Fruit fly (Drosophila melanogaster) whole organism, embryonic: ENCODE data around the gene CG6901.

Experiments used
- Blimp-1 ChIP-seq: fragments of 200-800 bp; sonication (Bioruptor generic); optimal IDR thresholded peaks from 3 replicates; lab custom pipeline; 2018; ENCODE audit warnings: missing biosample characterization, missing genetic modification characterization, mild to moderate bottlenecking, moderate library complexity, missing genetic modification reagents
- CG10366 ChIP-seq: fragments of 200-800 bp; sonication (Bioruptor generic); IDR thresholded peaks from 2 replicates; pipeline ENCODE4 v1.3.6; 2022; ENCODE audit warnings: missing biosample characterization, missing genetic modification characterization
- CG10431 ChIP-seq: fragments of 200-800 bp; sonication (Bioruptor generic); optimal IDR thresholded peaks from 3 replicates; lab custom pipeline; 2018; ENCODE audit warnings: missing biosample characterization, mild to moderate bottlenecking, missing genetic modification characterization
- CG13123 ChIP-seq: fragments of 200-800 bp; sonication (Bioruptor generic); optimal IDR thresholded peaks from 2 replicates; lab custom pipeline; 2016; ENCODE audit warnings: missing biosample characterization, missing genetic modification characterization
- CG13424 ChIP-seq: fragments of 200-800 bp; sonication (Bioruptor generic); optimal IDR thresholded peaks from 2 replicates; lab custom pipeline; 2019; ENCODE audit warnings: missing biosample characterization, mild to moderate bottlenecking, missing genetic modification characterization, moderate library complexity
- CG17359 ChIP-seq: fragments of 200-800 bp; sonication (Bioruptor generic); optimal IDR thresholded peaks from 3 replicates; lab custom pipeline; 2018; ENCODE audit warnings: missing biosample characterization, mild to moderate bottlenecking, missing genetic modification characterization, moderate library complexity
- CG17361 ChIP-seq: fragments of 200-800 bp; sonication (Bioruptor generic); IDR thresholded peaks from 3 replicates; pipeline ENCODE4 v1.3.6; 2022; ENCODE audit warnings: missing biosample characterization, missing genetic modification characterization
- CG1832 ChIP-seq: fragments of 200-800 bp; sonication (Bioruptor generic); optimal IDR thresholded peaks from 2 replicates; lab custom pipeline; 2017; ENCODE audit warnings: missing biosample characterization, mild to moderate bottlenecking, missing genetic modification characterization, inconsistent platforms
- CG18764 ChIP-seq: fragments of 200-800 bp; sonication (Bioruptor generic); optimal IDR thresholded peaks from 3 replicates; lab custom pipeline; 2016; ENCODE audit warnings: missing biosample characterization, missing genetic modification characterization
- CG2202 ChIP-seq: fragments of 200-800 bp; sonication (Bioruptor generic); optimal IDR thresholded peaks from 2 replicates; lab custom pipeline; 2018; ENCODE audit warnings: missing biosample characterization, mild to moderate bottlenecking, missing genetic modification characterization
- CG42726 ChIP-seq: fragments of 200-800 bp; sonication (Bioruptor generic); IDR thresholded peaks from 2 replicates; pipeline ENCODE4 v1.3.6; 2022; ENCODE audit warnings: missing biosample characterization, missing genetic modification characterization; ENCODE audit not compliant: partially characterized antibody
- CG5180 ChIP-seq: fragments of 200-800 bp; sonication (Bioruptor generic); optimal IDR thresholded peaks from 3 replicates; lab custom pipeline; 2017; ENCODE audit warnings: missing biosample characterization, missing genetic modification characterization, mild to moderate bottlenecking, moderate library complexity, missing genetic modification reagents
- CG7271 ChIP-seq: fragments of 200-800 bp; sonication (Bioruptor generic); optimal IDR thresholded peaks from 2 replicates; lab custom pipeline; 2018; ENCODE audit warnings: missing biosample characterization, mild to moderate bottlenecking, missing genetic modification characterization, moderate library complexity
- CG8290 ChIP-seq, 3 experiments: fragments of 200-800 bp; sonication (Bioruptor generic); optimal IDR thresholded peaks; 2 replicates each; lab custom pipeline; 2016 to 2019; ENCODE audit warnings: missing biosample characterization in 3 of 3, missing genetic modification characterization in 3 of 3, mild to moderate bottlenecking in 2 of 3, moderate library complexity in 1 of 3
- CrebB ChIP-seq: fragments of 200-800 bp; sonication (Bioruptor generic); optimal IDR thresholded peaks from 3 replicates; lab custom pipeline; 2018; ENCODE audit warnings: missing biosample characterization, mild to moderate bottlenecking, missing genetic modification characterization
- D19B ChIP-seq: fragments of 200-800 bp; sonication (Bioruptor generic); optimal IDR thresholded peaks from 2 replicates; lab custom pipeline; 2017; ENCODE audit warnings: missing biosample characterization, mild to moderate bottlenecking, missing genetic modification characterization
- Dll ChIP-seq: fragments of 200-800 bp; sonication (Bioruptor generic); IDR thresholded peaks from 4 replicates; pipeline ENCODE4 v1.3.6; 2022; ENCODE audit warnings: missing biosample characterization, missing genetic modification characterization; ENCODE audit not compliant: partially characterized antibody
- E2f1 ChIP-seq: fragments of 200-800 bp; sonication (Bioruptor generic); IDR thresholded peaks from 2 replicates; pipeline ENCODE4 v1.3.6; 2022; ENCODE audit warnings: missing biosample characterization, missing genetic modification characterization
- HLH3B ChIP-seq: fragments of 200-800 bp; sonication (Bioruptor generic); IDR thresholded peaks from 2 replicates; pipeline ENCODE4 v1.3.6; 2022; ENCODE audit warnings: missing biosample characterization, missing genetic modification characterization
- Hr39 ChIP-seq: fragments of >200 bp; optimal IDR thresholded peaks from 2 replicates; lab custom pipeline; 2017
- Hr78 ChIP-seq, 2 experiments: fragments of 200-800 bp in 1 of 2; fragments of >200 bp in 1 of 2; sonication (Bioruptor generic) in 1 of 2; optimal IDR thresholded peaks; 2 replicates each; lab custom pipeline; 2017 to 2019; ENCODE audit warnings: missing biosample characterization in 2 of 2, missing genetic modification characterization in 2 of 2, mild to moderate bottlenecking in 1 of 2, moderate library complexity in 1 of 2
- Med ChIP-seq: fragments of 200-800 bp; sonication (Bioruptor generic); peaks from one replicate; lab custom pipeline; 2016; ENCODE audit warnings: missing biosample characterization, missing genetic modification characterization, mild to moderate bottlenecking, inconsistent platforms, moderate library complexity
- Nf-YB ChIP-seq: fragments of 200-800 bp; sonication (Bioruptor generic); optimal IDR thresholded peaks from 3 replicates; lab custom pipeline; 2019; ENCODE audit warnings: missing biosample characterization, mild to moderate bottlenecking, missing genetic modification characterization, moderate library complexity
- Ravus ChIP-seq: fragments of 200-800 bp; sonication (Bioruptor generic); IDR thresholded peaks from 2 replicates; pipeline ENCODE4 v1.3.6; 2022; ENCODE audit warnings: missing biosample characterization, missing genetic modification characterization
- Sry-δ ChIP-seq: fragments of 200-800 bp; sonication (Bioruptor generic); optimal IDR thresholded peaks from 2 replicates; lab custom pipeline; 2016; ENCODE audit warnings: missing biosample characterization, missing genetic modification characterization
- Ssrp ChIP-seq: fragments of 200-800 bp; sonication (Bioruptor generic); optimal IDR thresholded peaks from 2 replicates; lab custom pipeline; 2018; ENCODE audit warnings: missing biosample characterization, mild to moderate bottlenecking, missing genetic modification characterization, moderate library complexity
- Tbp ChIP-seq: fragments of >200 bp; optimal IDR thresholded peaks from 2 replicates; lab custom pipeline; 2018; ENCODE audit warnings: missing biosample characterization, missing genetic modification characterization
- Vsx1 ChIP-seq: fragments of 200-800 bp; sonication (Bioruptor generic); optimal IDR thresholded peaks from 2 replicates; lab custom pipeline; 2017; ENCODE audit warnings: missing biosample characterization, mild to moderate bottlenecking, missing genetic modification characterization, missing genetic modification reagents
- al ChIP-seq: fragments of 200-800 bp; sonication (Bioruptor generic); IDR thresholded peaks from 2 replicates; pipeline ENCODE4 v1.3.6; 2022; ENCODE audit warnings: missing biosample characterization, missing genetic modification characterization
- ash1 ChIP-seq: fragments of 200-800 bp; sonication (Bioruptor generic); optimal IDR thresholded peaks from 2 replicates; lab custom pipeline; 2018; ENCODE audit warnings: missing biosample characterization, mild to moderate bottlenecking, missing genetic modification characterization
- cg ChIP-seq: fragments of 200-800 bp; sonication (Bioruptor generic); optimal IDR thresholded peaks from 3 replicates; lab custom pipeline; 2019; ENCODE audit warnings: missing biosample characterization, mild to moderate bottlenecking, missing genetic modification characterization, moderate library complexity
- chm ChIP-seq: fragments of 200-800 bp; sonication (Bioruptor generic); IDR thresholded peaks from 2 replicates; pipeline ENCODE4 v1.3.6; 2022; ENCODE audit warnings: missing biosample characterization, missing genetic modification characterization
- da ChIP-seq: fragments of 200-800 bp; sonication (Bioruptor generic); optimal IDR thresholded peaks from 2 replicates; lab custom pipeline; 2016; ENCODE audit warnings: missing biosample characterization, missing genetic modification characterization
- dmrt11E ChIP-seq: fragments of 200-800 bp; sonication (Bioruptor generic); optimal IDR thresholded peaks from 3 replicates; lab custom pipeline; 2018; ENCODE audit warnings: missing biosample characterization, mild to moderate bottlenecking, missing genetic modification characterization, moderate library complexity
- grau ChIP-seq: fragments of 200-800 bp; optimal IDR thresholded peaks from 3 replicates; lab custom pipeline; 2019; ENCODE audit warnings: missing biosample characterization, mild to moderate bottlenecking, missing genetic modification characterization, moderate library complexity
- grn ChIP-seq: fragments of 200-800 bp; sonication (Bioruptor generic); optimal IDR thresholded peaks from 3 replicates; lab custom pipeline; 2017; ENCODE audit warnings: missing biosample characterization, missing genetic modification characterization
- kni ChIP-seq: fragments of 200-800 bp; sonication (Bioruptor generic); optimal IDR thresholded peaks from 3 replicates; lab custom pipeline; 2017; ENCODE audit warnings: mild to moderate bottlenecking, missing biosample characterization, missing genetic modification reagents, missing genetic modification characterization
- lilli ChIP-seq: fragments of 200-800 bp; sonication (Bioruptor generic); optimal IDR thresholded peaks from 3 replicates; lab custom pipeline; 2016; ENCODE audit warnings: missing biosample characterization, missing genetic modification characterization
- luna ChIP-seq: fragments of 200-800 bp; sonication (Bioruptor generic); optimal IDR thresholded peaks from 2 replicates; lab custom pipeline; 2016; ENCODE audit warnings: missing biosample characterization, missing genetic modification characterization
- nerfin-2 ChIP-seq: fragments of 200-800 bp; sonication (Bioruptor generic); IDR thresholded peaks from 2 replicates; pipeline ENCODE4 v1.3.6; 2022; ENCODE audit warnings: missing biosample characterization, missing genetic modification characterization; ENCODE audit not compliant: partially characterized antibody
- oc ChIP-seq: fragments of 200-800 bp; sonication (Bioruptor generic); optimal IDR thresholded peaks from 2 replicates; lab custom pipeline; 2018; ENCODE audit warnings: missing biosample characterization, mild to moderate bottlenecking, missing genetic modification characterization, moderate library complexity
- pb ChIP-seq: fragments of 200-800 bp; sonication (Bioruptor generic); optimal IDR thresholded peaks from 3 replicates; lab custom pipeline; 2016; ENCODE audit warnings: missing biosample characterization, missing genetic modification characterization
- run ChIP-seq: fragments of 200-800 bp; sonication (Bioruptor generic); optimal IDR thresholded peaks from 3 replicates; lab custom pipeline; 2018; ENCODE audit warnings: missing biosample characterization, mild to moderate bottlenecking, missing genetic modification characterization
- sens ChIP-seq: fragments of 200-800 bp; sonication (Bioruptor generic); peaks from one replicate; lab custom pipeline; 2016; ENCODE audit warnings: missing biosample characterization, missing genetic modification characterization
- tup ChIP-seq: fragments of 200-800 bp; sonication (Bioruptor generic); optimal IDR thresholded peaks from 2 replicates; lab custom pipeline; 2016; ENCODE audit warnings: missing biosample characterization, mild to moderate bottlenecking, missing genetic modification characterization, moderate library complexity
- twi ChIP-seq: fragments of 200-800 bp; optimal IDR thresholded peaks from 2 replicates; lab custom pipeline; 2019; ENCODE audit warnings: missing biosample characterization, mild to moderate bottlenecking, missing genetic modification characterization, moderate library complexity
- unpg ChIP-seq: fragments of 200-800 bp; sonication (Bioruptor generic); optimal IDR thresholded peaks from 3 replicates; lab custom pipeline; 2018; ENCODE audit warnings: missing biosample characterization, mild to moderate bottlenecking, missing genetic modification characterization, moderate library complexity
- vvl ChIP-seq: fragments of 200-800 bp; sonication (Bioruptor generic); IDR thresholded peaks from 2 replicates; pipeline ENCODE4 v1.3.6; 2022; ENCODE audit warnings: missing biosample characterization, missing genetic modification characterization
- wek ChIP-seq: fragments of 200-800 bp; sonication (Bioruptor generic); optimal IDR thresholded peaks from 3 replicates; lab custom pipeline; 2018; ENCODE audit warnings: missing biosample characterization, mild to moderate bottlenecking, missing genetic modification characterization, moderate library complexity

The CG6901 gene

DNA sequence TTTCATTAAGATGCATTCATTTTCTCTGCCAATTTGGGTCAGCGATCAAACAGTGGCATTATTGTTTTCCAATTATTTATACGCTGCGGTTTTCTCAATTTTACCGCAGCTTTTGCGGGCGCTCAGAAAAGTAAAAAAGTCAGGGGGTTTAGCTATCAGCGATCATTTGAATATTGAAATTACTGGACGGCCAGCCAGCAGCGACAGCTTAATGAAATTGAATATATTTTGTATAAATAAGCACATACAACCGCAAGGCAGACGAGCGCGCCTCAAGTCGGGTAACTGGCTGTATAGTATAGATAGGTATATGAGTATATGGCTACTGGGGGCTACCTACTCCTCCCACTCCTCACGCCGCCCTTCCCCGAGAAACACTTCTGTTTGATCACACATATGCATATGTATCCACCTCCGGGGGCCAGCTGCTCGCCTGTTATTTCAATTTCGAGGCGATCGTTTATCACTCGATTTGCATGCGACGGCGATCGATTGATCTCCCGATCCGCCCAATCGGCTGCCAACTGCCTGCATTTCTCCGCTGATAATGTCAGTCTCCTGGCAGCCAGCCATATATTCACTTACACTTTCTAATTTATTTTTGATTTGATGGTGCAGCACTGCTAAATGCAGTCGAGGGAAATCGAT lies 33.1 kb downstream of the CG6901 start:
- TF ChIP-seq dmrt11E (tag; lab: Kevin White, UChicago), result no peak
- no peak for TF ChIP-seq CG7271
- peak; percentile 9 for TF ChIP-seq kni (GFP tag; lab: Kevin White, UChicago)
- no peak for TF ChIP-seq CG10366 (GFP tag; lab: Robert Waterston, UW)
- TF ChIP-seq CG10431 (GFP tag; lab: Kevin White, UChicago), result no peak
- no peak for TF ChIP-seq cg
- TF ChIP-seq Sry-δ, result no peak
- TF ChIP-seq Vsx1 (GFP tag; lab: Kevin White, UChicago), result peak; percentile 32
- TF ChIP-seq CrebB, result no peak
- peak; percentile 92 for TF ChIP-seq vvl
- no peak for TF ChIP-seq CG1832
- no peak for TF ChIP-seq Hr78 (GFP tag; optimal IDR thresholded peaks at IDR 0.05; lab: Kevin White, UChicago)
- TF ChIP-seq chm (GFP tag; lab: Robert Waterston, UW), result no peak
- TF ChIP-seq D19B, result no peak
- TF ChIP-seq wek, result no peak
- TF ChIP-seq nerfin-2 (GFP tag; lab: Robert Waterston, UW), result no peak
- TF ChIP-seq Hr39 (lab: Kevin White, UChicago), result no peak
- TF ChIP-seq CG17361 (GFP tag; lab: Robert Waterston, UW), result no peak
- TF ChIP-seq tup (GFP tag; lab: Kevin White, UChicago), result no peak
- no peak for TF ChIP-seq HLH3B (GFP tag; lab: Robert Waterston, UW)
- TF ChIP-seq CG8290 (GFP tag; optimal IDR thresholded peaks at IDR 0.05; lab: Kevin White, UChicago), result no peak
- TF ChIP-seq CG8290 (tag; optimal IDR thresholded peaks at IDR 0.05; lab: Kevin White, UChicago), result no peak
- peak; percentile 46 for TF ChIP-seq run
- no peak for TF ChIP-seq CG5180 (GFP tag; lab: Kevin White, UChicago)
- TF ChIP-seq CG42726 (GFP tag; lab: Robert Waterston, UW), result no peak
- TF ChIP-seq da (GFP tag; lab: Kevin White, UChicago), result no peak
- no peak for TF ChIP-seq ash1 (GFP tag; lab: Kevin White, UChicago)
- TF ChIP-seq al, result no peak
- peak; percentile 35 for TF ChIP-seq Med (GFP tag; lab: Kevin White, UChicago)
- no peak for TF ChIP-seq luna (GFP tag; lab: Kevin White, UChicago)
- TF ChIP-seq CG17359 (tag; lab: Kevin White, UChicago), result no peak
- no peak for TF ChIP-seq Dll (GFP tag; lab: Robert Waterston, UW)
- no peak for TF ChIP-seq Tbp (GFP tag; lab: Kevin White, UChicago)
- no peak for TF ChIP-seq lilli
- TF ChIP-seq CG2202 (tag; lab: Kevin White, UChicago), result no peak
- no peak for TF ChIP-seq CG13424 (tag; lab: Kevin White, UChicago)
- TF ChIP-seq grau, result no peak
- no peak for TF ChIP-seq Ravus (GFP tag; lab: Robert Waterston, UW)
- TF ChIP-seq unpg (GFP tag; lab: Kevin White, UChicago), result no peak
- TF ChIP-seq CG18764 (GFP tag; lab: Kevin White, UChicago), result no peak
- no peak for TF ChIP-seq CG13123 (GFP tag; lab: Kevin White, UChicago)
- no peak for TF ChIP-seq E2f1
- peak; percentile 24 for TF ChIP-seq oc (tag; lab: Kevin White, UChicago)
- no peak for TF ChIP-seq twi
- TF ChIP-seq Blimp-1, result peak; percentile 45
- TF ChIP-seq grn (GFP tag; lab: Kevin White, UChicago), result peak; percentile 11
- TF ChIP-seq sens, result peak; percentile 17
- TF ChIP-seq Nf-YB, result no peak
- TF ChIP-seq Ssrp (tag; lab: Kevin White, UChicago), result no peak
- no peak for TF ChIP-seq pb (GFP tag; lab: Kevin White, UChicago)
